Worm (Caenorhabditis elegans) whole organism, mixed stage, embryonic: ENCODE measurements around the gene M106.2.

Source experiments
- M03D4.4 ChIP-seq: sonication (generic microtip); optimal IDR thresholded peaks from 2 replicates; lab custom pipeline; 2017; ENCODE audit warnings: mild to moderate bottlenecking, missing genetic modification characterization, missing compliant biosample characterization
- bed-3 ChIP-seq: fragments of 200-800 bp; sonication (Bioruptor generic); optimal IDR thresholded peaks from 3 replicates; lab custom pipeline; 2018; ENCODE audit warnings: mild to moderate bottlenecking, missing genetic modification characterization, moderate library complexity, missing compliant biosample characterization
- blmp-1 ChIP-seq: fragments of 150-350 bp; optimal IDR thresholded peaks from 2 replicates; lab custom pipeline; 2014; ENCODE audit warnings: missing biosample characterization, missing genetic modification characterization
- ceh-39 ChIP-seq: fragments of 150-350 bp; optimal IDR thresholded peaks from 2 replicates; lab custom pipeline; 2014; ENCODE audit warnings: missing biosample characterization, missing genetic modification characterization
- ceh-43 ChIP-seq: fragments of 200-800 bp; sonication (Bioruptor generic); optimal IDR thresholded peaks from 2 replicates; lab custom pipeline; 2018; ENCODE audit warnings: mild to moderate bottlenecking, missing genetic modification characterization, moderate library complexity, missing compliant biosample characterization
- ceh-83 ChIP-seq: fragments of 200-800 bp; sonication (Bioruptor generic); optimal IDR thresholded peaks from 2 replicates; lab custom pipeline; 2018; ENCODE audit warnings: mild to moderate bottlenecking, missing genetic modification characterization, missing compliant biosample characterization
- ces-1 ChIP-seq: fragments of 150-350 bp; optimal IDR thresholded peaks from 2 replicates; lab custom pipeline; 2014; ENCODE audit warnings: missing biosample characterization, missing genetic modification reagents, missing genetic modification characterization
- cnd-1 ChIP-seq: fragments of 200-800 bp; sonication (Bioruptor generic); optimal IDR thresholded peaks from 2 replicates; lab custom pipeline; 2018; ENCODE audit warnings: mild to moderate bottlenecking, missing genetic modification characterization, missing compliant biosample characterization
- drap-1 ChIP-seq: fragments of 200-800 bp; sonication (Bioruptor generic); optimal IDR thresholded peaks from 3 replicates; lab custom pipeline; 2018; ENCODE audit warnings: mild to moderate bottlenecking, missing genetic modification characterization, missing compliant biosample characterization
- elt-1 ChIP-seq: sonication (generic microtip); optimal IDR thresholded peaks from 2 replicates; lab custom pipeline; 2017; ENCODE audit warnings: missing genetic modification characterization, mild to moderate bottlenecking, missing compliant biosample characterization, antibody characterized with exemption, moderate library complexity, borderline replicate concordance; ENCODE audit not compliant: insufficient read depth
- elt-3 ChIP-seq: fragments of 150-350 bp; optimal IDR thresholded peaks from 2 replicates; lab custom pipeline; 2014; ENCODE audit warnings: missing biosample characterization, missing genetic modification characterization
- flh-1 ChIP-seq: fragments of 200-800 bp; sonication (Bioruptor generic); optimal IDR thresholded peaks from 2 replicates; lab custom pipeline; 2018; ENCODE audit warnings: mild to moderate bottlenecking, missing genetic modification characterization, moderate library complexity, missing compliant biosample characterization
- ham-2 ChIP-seq: fragments of 200-800 bp; sonication (Bioruptor generic); optimal IDR thresholded peaks from 2 replicates; lab custom pipeline; 2018; ENCODE audit warnings: mild to moderate bottlenecking, missing genetic modification characterization, missing compliant biosample characterization
- hlh-1 ChIP-seq: fragments of 150-350 bp; optimal IDR thresholded peaks from 2 replicates; lab custom pipeline; 2014; ENCODE audit warnings: missing biosample characterization, missing genetic modification reagents, missing genetic modification characterization
- lin-13 ChIP-seq: fragments of 150-350 bp; optimal IDR thresholded peaks from 2 replicates; lab custom pipeline; 2014; ENCODE audit warnings: missing biosample characterization, missing genetic modification characterization
- lin-32 ChIP-seq: fragments of 200-800 bp; sonication (Bioruptor generic); optimal IDR thresholded peaks from 2 replicates; lab custom pipeline; 2018; ENCODE audit warnings: mild to moderate bottlenecking, missing genetic modification characterization, missing compliant biosample characterization
- lsy-2 ChIP-seq: fragments of 150-350 bp; optimal IDR thresholded peaks from 2 replicates; lab custom pipeline; 2014; ENCODE audit warnings: missing biosample characterization, missing genetic modification characterization
- mep-1 ChIP-seq: fragments of 150-350 bp; optimal IDR thresholded peaks from 2 replicates; lab custom pipeline; 2017; ENCODE audit warnings: missing biosample characterization, missing genetic modification reagents, missing genetic modification characterization, inconsistent platforms
- mls-2 ChIP-seq: sonication (generic microtip); optimal IDR thresholded peaks from 2 replicates; lab custom pipeline; 2016; ENCODE audit warnings: mild to moderate bottlenecking, missing genetic modification characterization, moderate library complexity, missing compliant biosample characterization
- nhr-12 ChIP-seq: fragments of 150-350 bp; optimal IDR thresholded peaks from 2 replicates; lab custom pipeline; 2014; ENCODE audit warnings: missing biosample characterization, missing genetic modification characterization
- nhr-2 ChIP-seq: fragments of 150-350 bp; optimal IDR thresholded peaks from 2 replicates; lab custom pipeline; 2014; ENCODE audit warnings: missing biosample characterization, missing genetic modification characterization
- nhr-237 ChIP-seq: fragments of 150-350 bp; optimal IDR thresholded peaks from 2 replicates; lab custom pipeline; 2014; ENCODE audit warnings: missing biosample characterization, missing genetic modification characterization
- nhr-28 ChIP-seq: fragments of 150-350 bp; optimal IDR thresholded peaks from 2 replicates; lab custom pipeline; 2014; ENCODE audit warnings: missing biosample characterization, missing genetic modification characterization
- nhr-76 ChIP-seq: sonication (generic microtip); optimal IDR thresholded peaks from 2 replicates; lab custom pipeline; 2017; ENCODE audit warnings: missing biosample characterization, missing genetic modification characterization
- pha-4 ChIP-seq: fragments of 150-350 bp; optimal IDR thresholded peaks from 2 replicates; lab custom pipeline; 2018; ENCODE audit warnings: missing biosample characterization, missing genetic modification reagents, missing genetic modification characterization
- snpc-4 ChIP-seq: fragments of 150-350 bp; optimal IDR thresholded peaks from 2 replicates; lab custom pipeline; 2014; ENCODE audit warnings: missing biosample characterization, missing genetic modification characterization
- sptf-1 ChIP-seq: sonication (generic microtip); optimal IDR thresholded peaks from 2 replicates; lab custom pipeline; 2017; ENCODE audit warnings: mild to moderate bottlenecking, missing genetic modification characterization, moderate library complexity, missing compliant biosample characterization
- tbx-8 ChIP-seq: fragments of 200-800 bp; sonication (Bioruptor generic); optimal IDR thresholded peaks from 2 replicates; lab custom pipeline; 2018; ENCODE audit warnings: mild to moderate bottlenecking, missing genetic modification characterization, moderate library complexity, missing compliant biosample characterization
- unc-120 ChIP-seq: sonication (generic microtip); optimal IDR thresholded peaks from 2 replicates; lab custom pipeline; 2017; ENCODE audit warnings: missing genetic modification characterization, missing compliant biosample characterization; ENCODE audit not compliant: poor library complexity, severe bottlenecking
- unc-39 ChIP-seq: fragments of 150-350 bp; optimal IDR thresholded peaks from 2 replicates; lab custom pipeline; 2014; ENCODE audit warnings: missing biosample characterization, missing genetic modification characterization
- unc-62 ChIP-seq: fragments of 150-350 bp; optimal IDR thresholded peaks from 2 replicates; lab custom pipeline; 2014; ENCODE audit warnings: missing biosample characterization, missing genetic modification reagents, missing genetic modification characterization
- zip-8 ChIP-seq: fragments of 150-350 bp; optimal IDR thresholded peaks from 2 replicates; lab custom pipeline; 2014; ENCODE audit warnings: missing biosample characterization, missing genetic modification characterization
- ztf-11 ChIP-seq: fragments of 150-350 bp; optimal IDR thresholded peaks from 2 replicates; lab custom pipeline; 2014; ENCODE audit warnings: missing biosample characterization, missing genetic modification characterization

Gene M106.2

ce11 chrII:10838550-10838949, 11.3 kb downstream of the M106.2 start:
- TF ChIP-seq elt-3 (no peak), snpc-4 (tag; lab: Kevin White, UChicago) (no peak), elt-1 (no peak), drap-1 (GFP tag; lab: Kevin White, UChicago) (no peak), M03D4.4 (no peak), ztf-11 (tag; lab: Kevin White, UChicago) (no peak), tbx-8 (GFP tag; lab: Kevin White, UChicago) (no peak), ceh-83 (no peak), ces-1 (GFP tag; lab: Kevin White, UChicago) (no peak), zip-8 (tag; lab: Kevin White, UChicago) (no peak), blmp-1 (tag; lab: Kevin White, UChicago) (no peak), mep-1 (no peak), lin-32 (no peak), lin-13 (no peak)

- TF ChIP-seq elt-1 (no peak), lin-13 (no peak), sptf-1 (tag; lab: Kevin White, UChicago) (no peak), mls-2 (tag; lab: Kevin White, UChicago) (no peak), unc-120 (tag; lab: Kevin White, UChicago) (no peak), flh-1 (GFP tag; lab: Kevin White, UChicago) (no peak), tbx-8 (GFP tag; lab: Kevin White, UChicago) (no peak), unc-62 (GFP tag; lab: Kevin White, UChicago) (no peak), ham-2 (GFP tag; lab: Kevin White, UChicago) (no peak), ceh-43 (GFP tag; lab: Kevin White, UChicago) (no peak), nhr-12 (no peak), drap-1 (GFP tag; lab: Kevin White, UChicago) (no peak), bed-3 (GFP tag; lab: Kevin White, UChicago) (no peak)
- TF ChIP-seq, all 35 proteins: peak for 0
These were observed 15.1 kb downstream of the M106.2 start for ce11 chrII:10834717-10835116.

DNA sequence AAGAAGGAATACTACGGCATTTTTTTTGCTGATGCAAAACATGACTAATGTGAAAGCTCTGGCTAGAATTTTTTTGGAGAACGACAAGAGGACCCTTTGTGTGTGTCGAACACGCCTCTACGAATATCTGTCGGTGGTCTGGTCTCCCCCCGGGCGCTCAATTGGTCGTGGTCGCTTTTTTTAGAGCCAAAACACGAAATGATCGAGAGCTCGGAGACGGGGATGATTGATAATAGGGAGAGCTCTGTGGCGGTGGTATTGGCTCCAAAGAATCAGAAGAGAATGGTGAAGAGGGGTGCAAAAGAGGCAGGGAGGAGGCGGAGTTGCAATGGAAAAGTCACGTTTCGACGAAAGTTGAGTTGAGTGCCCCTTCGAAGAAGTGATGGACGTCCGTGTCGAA, 20.2 kb downstream of the M106.2 start:
- TF ChIP-seq unc-62 (GFP tag; lab: Kevin White, UChicago): no peak
- no peak for TF ChIP-seq nhr-237 (tag; lab: Kevin White, UChicago)
- TF ChIP-seq sptf-1 (tag; lab: Kevin White, UChicago): no peak
- TF ChIP-seq lin-32: no peak
- no peak for TF ChIP-seq mep-1
- no peak for TF ChIP-seq lsy-2 (tag; lab: Kevin White, UChicago)
- TF ChIP-seq ces-1 (GFP tag; lab: Kevin White, UChicago): no peak
- no peak for TF ChIP-seq ceh-43 (GFP tag; lab: Kevin White, UChicago)
- no peak for TF ChIP-seq elt-1
- no peak for TF ChIP-seq nhr-28 (tag; lab: Kevin White, UChicago)
- no peak for TF ChIP-seq nhr-76 (tag; lab: Kevin White, UChicago)
- TF ChIP-seq M03D4.4: no peak
- no peak for TF ChIP-seq unc-39

DNA sequence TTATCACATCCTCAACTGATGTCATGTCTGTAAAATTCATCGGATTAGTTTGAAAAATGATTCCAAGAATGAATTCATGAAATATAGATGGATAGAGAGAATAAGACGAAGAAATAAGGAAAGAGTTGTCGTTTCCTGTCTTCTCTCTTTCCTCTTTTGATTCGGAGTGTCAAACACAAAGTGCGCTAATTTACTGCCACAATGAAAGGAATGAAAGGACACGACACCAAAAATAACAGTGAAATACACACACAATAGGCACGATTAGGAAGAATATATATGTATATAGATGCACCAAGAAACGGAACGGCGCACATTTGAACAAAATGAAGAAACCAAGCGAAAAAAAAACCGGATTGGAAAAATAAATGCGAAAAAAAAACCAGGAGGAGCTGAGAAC, 20.7 kb downstream of the M106.2 start, which contains the start of gene VM106R.1:
Gene VM106R.1, minus strand, starts transcription at position 101 of the 400 bp plus-strand sequence.
- no peak for TF ChIP-seq mls-2 (tag; lab: Kevin White, UChicago)
- no peak for TF ChIP-seq unc-62 (GFP tag; lab: Kevin White, UChicago)
- TF ChIP-seq M03D4.4: no peak
- no peak for TF ChIP-seq nhr-237 (tag; lab: Kevin White, UChicago)
- no peak for TF ChIP-seq nhr-12
- no peak for TF ChIP-seq drap-1 (GFP tag; lab: Kevin White, UChicago)
- no peak for TF ChIP-seq nhr-28 (tag; lab: Kevin White, UChicago)

DNA sequence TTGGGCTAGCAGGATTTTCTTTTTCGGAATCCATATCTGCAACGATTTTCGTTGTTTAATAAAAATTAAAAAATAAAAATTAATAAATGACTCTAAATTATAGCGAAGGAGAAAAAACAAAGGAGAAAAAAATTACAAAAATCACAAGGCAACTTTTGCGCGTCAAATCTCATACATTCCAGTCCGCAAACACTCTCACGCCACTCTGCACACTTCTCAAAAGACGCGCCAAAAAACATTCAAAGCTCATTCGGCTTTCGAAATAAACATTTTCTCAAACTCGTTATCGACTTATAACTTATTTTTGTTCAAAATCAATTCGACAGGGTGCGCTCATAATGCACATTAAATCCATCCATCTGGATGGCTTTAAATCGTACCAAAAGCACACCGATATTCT, 25.8 kb downstream of the M106.2 start, which contains the start of the genes R06F6.12 and mix-1:
Gene R06F6.12, minus strand, starts transcription at position 36 of the 400 bp plus-strand sequence.
Gene mix-1, plus strand, starts transcription at position 201 of the 400 bp plus-strand sequence.
- peak; percentile 36 for TF ChIP-seq drap-1 (GFP tag; lab: Kevin White, UChicago)
- peak; percentile 5 for TF ChIP-seq unc-62 (GFP tag; lab: Kevin White, UChicago)
- no peak for TF ChIP-seq cnd-1 (tag; lab: Kevin White, UChicago)
- TF ChIP-seq M03D4.4: peak; percentile 24
- TF ChIP-seq nhr-237 (tag; lab: Kevin White, UChicago): peak; percentile 12
- TF ChIP-seq nhr-28 (tag; lab: Kevin White, UChicago): no peak
- TF ChIP-seq lin-13: peak; percentile 45
- TF ChIP-seq ces-1 (GFP tag; lab: Kevin White, UChicago): peak; percentile 37
- peak; percentile 16 for TF ChIP-seq pha-4 (tag; lab: Kevin White, UChicago)
- TF ChIP-seq hlh-1 (tag; lab: Kevin White, UChicago): peak; percentile 29
- peak; percentile 65 for TF ChIP-seq lsy-2 (tag; lab: Kevin White, UChicago)
- peak; percentile 65 for TF ChIP-seq mep-1
- TF ChIP-seq nhr-12: no peak
- peak; percentile 34 for TF ChIP-seq sptf-1 (tag; lab: Kevin White, UChicago)
- TF ChIP-seq lin-32: no peak
- no peak for TF ChIP-seq ztf-11 (tag; lab: Kevin White, UChicago)
- no peak for TF ChIP-seq nhr-2 (tag; lab: Kevin White, UChicago)
- TF ChIP-seq elt-3: no peak
- TF ChIP-seq snpc-4 (tag; lab: Kevin White, UChicago): no peak
- TF ChIP-seq ceh-39: peak; percentile 14
- no peak for TF ChIP-seq mls-2 (tag; lab: Kevin White, UChicago)
